Worm (Caenorhabditis elegans): ENCODE results near the gene T01D1.3.
A peak's percentile ranks its signal among the peaks of the same experiment; 100 is the strongest.

The T01D1.3 gene

DNA sequence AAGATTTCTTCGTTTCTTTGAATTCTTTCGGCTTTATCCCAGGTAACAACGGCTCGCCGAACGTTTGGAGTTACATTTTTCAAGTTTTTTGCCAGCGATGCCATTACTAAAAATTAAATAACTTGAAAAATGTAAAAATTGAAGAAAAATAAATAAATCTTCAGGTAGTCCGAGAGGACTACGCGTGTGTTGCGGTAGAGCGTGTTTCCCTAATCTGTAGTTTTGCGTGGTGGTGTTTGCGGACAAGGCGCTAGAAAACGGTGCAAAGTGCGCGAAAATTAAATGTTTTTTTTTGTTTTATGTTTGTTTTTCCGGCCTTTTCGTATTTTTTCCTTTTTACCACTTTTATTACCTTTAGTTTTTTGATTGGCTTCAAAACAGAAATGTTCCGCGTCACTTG lies 19.9 kb downstream of the T01D1.3 start, which contains the start of gene mrpl-28:
Gene mrpl-28 (minus strand): TSS at position 106 of the 400 bp plus-strand sequence.
- TF ChIP-seq unc-39 (tag; optimal IDR thresholded peaks at IDR 0.05) (no peak), nhr-76 (tag; optimal IDR thresholded peaks at IDR 0.05) (no peak), nhr-12 (tag; optimal IDR thresholded peaks at IDR 0.05) (no peak), nhr-237 (tag; optimal IDR thresholded peaks at IDR 0.05) (no peak), lin-39 (tag; optimal IDR thresholded peaks at IDR 0.05) (peak; percentile 85), elt-2 (tag; optimal IDR thresholded peaks at IDR 0.05) (peak; percentile 66), elt-3 (tag; optimal IDR thresholded peaks at IDR 0.05) (no peak), nfya-1 (tag; optimal IDR thresholded peaks at IDR 0.05; ENCODE audit: insufficient read depth) (peak; percentile 91), skn-1 (tag; optimal IDR thresholded peaks at IDR 0.05) (peak; percentile 14), hmg-11 (tag; optimal IDR thresholded peaks at IDR 0.05) (peak; percentile 92), ceh-9 (tag; optimal IDR thresholded peaks at IDR 0.05) (no peak), ceh-28 (tag; optimal IDR thresholded peaks at IDR 0.05) (peak; percentile 77), mdl-1 (tag; optimal IDR thresholded peaks at IDR 0.05) (no peak), nhr-11 (tag; optimal IDR thresholded peaks at IDR 0.05) (no peak), ceh-82 (tag; optimal IDR thresholded peaks at IDR 0.05) (peak; percentile 92), ztf-11 (tag; optimal IDR thresholded peaks at IDR 0.05) (no peak), nhr-67 (tag; optimal IDR thresholded peaks at IDR 0.05) (no peak), tbx-2 (tag; optimal IDR thresholded peaks at IDR 0.05) (peak; percentile 77), nhr-25 (tag; optimal IDR thresholded peaks at IDR 0.05) (peak; percentile 89), fos-1 (tag; optimal IDR thresholded peaks at IDR 0.05) (no peak), nhr-23 (tag; optimal IDR thresholded peaks at IDR 0.05) (peak; percentile 95), ztf-4 (tag; optimal IDR thresholded peaks at IDR 0.05) (no peak), pha-4 (tag; optimal IDR thresholded peaks at IDR 0.05) (peak; percentile 99), lin-15B (tag; optimal IDR thresholded peaks at IDR 0.05) (peak; percentile 98), pqm-1 (tag; optimal IDR thresholded peaks at IDR 0.05) (peak; percentile 38), nhr-43 (tag; optimal IDR thresholded peaks at IDR 0.05; ENCODE audit: poor library complexity, severe bottlenecking) (peak; percentile 85), mml-1 (tag; optimal IDR thresholded peaks at IDR 0.05) (no peak), nhr-28 (tag; optimal IDR thresholded peaks at IDR 0.05) (no peak), lsy-12 (tag; optimal IDR thresholded peaks at IDR 0.05) (peak; percentile 87), nhr-77 (tag; optimal IDR thresholded peaks at IDR 0.05) (peak; percentile 73), egl-27 (tag; optimal IDR thresholded peaks at IDR 0.05) (no peak), sea-2 (GFP tag; optimal IDR thresholded peaks at IDR 0.05) (no peak), snpc-4 (tag; optimal IDR thresholded peaks at IDR 0.05) (peak; percentile 84), egl-5 (tag; optimal IDR thresholded peaks at IDR 0.05) (peak; percentile 85), zag-1 (tag; optimal IDR thresholded peaks at IDR 0.05) (peak; percentile 16), aly-2 (tag; optimal IDR thresholded peaks at IDR 0.05) (no peak), elt-1 (tag; optimal IDR thresholded peaks at IDR 0.05) (peak; percentile 16), R02D3.7 (tag; optimal IDR thresholded peaks at IDR 0.05) (peak; percentile 84), ceh-16 (tag; optimal IDR thresholded peaks at IDR 0.05) (no peak), jun-1 (tag; optimal IDR thresholded peaks at IDR 0.05) (peak; percentile 73), ama-1 (optimal IDR thresholded peaks at IDR 0.05) (no peak), fkh-10 (GFP tag; optimal IDR thresholded peaks at IDR 0.05) (no peak), ZK546.5 (tag; optimal IDR thresholded peaks at IDR 0.05) (no peak), eor-1 (tag; optimal IDR thresholded peaks at IDR 0.05) (no peak), fkh-2 (tag; optimal IDR thresholded peaks at IDR 0.05) (no peak)

DNA sequence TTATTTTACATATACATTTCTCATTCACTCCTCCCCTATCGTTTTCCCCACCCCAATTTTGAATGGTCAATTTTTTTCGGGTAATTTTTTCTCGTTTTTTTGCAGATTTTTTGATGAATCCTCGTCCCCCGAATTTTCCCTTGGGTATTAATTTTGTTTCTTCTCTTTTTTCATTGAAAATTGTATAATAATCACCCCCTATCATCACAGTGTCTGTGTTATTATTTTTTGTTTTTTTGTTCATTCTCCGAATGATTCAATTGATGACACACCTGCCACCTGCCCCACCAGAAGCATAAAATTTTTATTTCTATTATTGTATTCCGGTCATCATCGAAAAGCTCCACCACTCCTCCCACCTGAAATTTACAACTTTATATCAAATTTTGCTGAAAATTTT lies 23.5 kb downstream of the T01D1.3 start, which contains the start of gene T25D3.3:
Gene T25D3.3 (plus strand): TSS at position 301 of the 400 bp plus-strand sequence.
- no peak for TF ChIP-seq nhr-12 (tag; optimal IDR thresholded peaks at IDR 0.05)
- no peak for TF ChIP-seq skn-1 (tag; optimal IDR thresholded peaks at IDR 0.05)

Data from whole organism, L3 larva.